Worm (Caenorhabditis elegans) whole organism, young adult: Measurements from ENCODE around the gene srh-22.

ENCODE experiments used
- B0019.2 ChIP-seq: fragments of 200-800 bp; sonication (Bioruptor generic); conservative IDR thresholded peaks from 2 replicates; pipeline ENCODE4 v1.3.6; 2022; ENCODE audit warnings: missing genetic modification reagents, missing genetic modification characterization, missing compliant biosample characterization
- C06A6.2 ChIP-seq: fragments of 200-800 bp; sonication (Bioruptor generic); conservative IDR thresholded peaks from 2 replicates; pipeline ENCODE4 v1.3.6; 2022; ENCODE audit warnings: missing genetic modification characterization, missing compliant biosample characterization
- F10E7.11 ChIP-seq: sonication (generic microtip); optimal IDR thresholded peaks from 2 replicates; lab custom pipeline; 2017; ENCODE audit warnings: mild to moderate bottlenecking, missing genetic modification characterization, moderate library complexity, missing compliant biosample characterization
- F22D6.2 ChIP-seq: sonication (generic microtip); optimal IDR thresholded peaks from 2 replicates; lab custom pipeline; 2016; ENCODE audit warnings: mild to moderate bottlenecking, missing genetic modification characterization, missing compliant biosample characterization
- F39B2.1 ChIP-seq: fragments of 200-800 bp; sonication (Bioruptor generic); IDR thresholded peaks from 2 replicates; pipeline ENCODE4 v1.3.6; 2022; ENCODE audit warnings: missing genetic modification reagents, missing genetic modification characterization, missing compliant biosample characterization
- F57A8.1 ChIP-seq: fragments of 200-800 bp; sonication (Bioruptor generic); optimal IDR thresholded peaks from 2 replicates; lab custom pipeline; 2018; ENCODE audit warnings: mild to moderate bottlenecking, missing genetic modification characterization, moderate library complexity, missing compliant biosample characterization
- F57C9.4 ChIP-seq: sonication (generic microtip); optimal IDR thresholded peaks from 2 replicates; lab custom pipeline; 2017; ENCODE audit warnings: mild to moderate bottlenecking, missing genetic modification characterization, missing compliant biosample characterization
- K11D2.4 ChIP-seq: fragments of 200-800 bp; sonication (Bioruptor generic); IDR thresholded peaks from 2 replicates; pipeline ENCODE4 v1.3.6; 2022; ENCODE audit warnings: missing genetic modification reagents, missing genetic modification characterization, missing compliant biosample characterization
- T26A5.8 ChIP-seq: sonication (generic microtip); optimal IDR thresholded peaks from 2 replicates; lab custom pipeline; 2016; ENCODE audit warnings: missing genetic modification characterization, missing compliant biosample characterization
- Y53F4B.3 ChIP-seq: fragments of 200-800 bp; sonication (Bioruptor generic); IDR thresholded peaks from 2 replicates; pipeline ENCODE4 v1.3.6; 2022; ENCODE audit warnings: missing genetic modification reagents, missing genetic modification characterization, missing compliant biosample characterization
- Y95B8A.8 ChIP-seq: fragments of 200-800 bp; sonication (Bioruptor generic); IDR thresholded peaks from 2 replicates; pipeline ENCODE4 v1.3.6; 2022; ENCODE audit warnings: missing genetic modification reagents, missing genetic modification characterization, missing compliant biosample characterization
- ama-1 ChIP-seq, 3 experiments: fragments of 150-350 bp in 1 of 3; sonication (generic microtip) in 2 of 3; optimal IDR thresholded peaks; 2 replicates each; lab custom pipeline; 2014 to 2018; ENCODE audit warnings: missing biosample characterization in 2 of 3, missing genetic modification characterization in 2 of 3, missing genetic modification reagents in 2 of 3
- aptf-2 ChIP-seq: fragments of 200-800 bp; sonication (Bioruptor generic); conservative IDR thresholded peaks from 2 replicates; pipeline ENCODE4 v1.3.6; 2022; ENCODE audit warnings: missing genetic modification reagents, missing genetic modification characterization, missing compliant biosample characterization
- aptf-3 ChIP-seq: fragments of 200-800 bp; sonication (Bioruptor generic); IDR thresholded peaks from 2 replicates; pipeline ENCODE4 v1.3.6; 2022; ENCODE audit warnings: missing genetic modification characterization, missing compliant biosample characterization
- atf-7 ChIP-seq: sonication (generic microtip); optimal IDR thresholded peaks from 2 replicates; lab custom pipeline; 2017; ENCODE audit warnings: mild to moderate bottlenecking, missing genetic modification characterization, missing compliant biosample characterization
- attf-6 ChIP-seq: fragments of 200-800 bp; sonication (Bioruptor generic); IDR thresholded peaks from 2 replicates; pipeline ENCODE4 v1.3.6; 2022; ENCODE audit warnings: missing genetic modification reagents, missing genetic modification characterization, missing compliant biosample characterization
- bed-2 ChIP-seq: fragments of 200-800 bp; sonication (Bioruptor generic); IDR thresholded peaks from 2 replicates; pipeline ENCODE4 v1.3.6; 2022; ENCODE audit warnings: missing genetic modification reagents, missing genetic modification characterization, missing compliant biosample characterization
- cebp-1 ChIP-seq, 2 experiments: fragments of 200-800 bp in 1 of 2; sonication (Bioruptor generic) in 1 of 2; sonication (generic microtip) in 1 of 2; IDR thresholded peaks in 1 of 2; optimal IDR thresholded peaks in 1 of 2; 2 replicates each; pipeline versions ENCODE4 v1.3.6 to Lab custom; 2017 to 2022; ENCODE audit warnings: missing compliant biosample characterization in 2 of 2, missing genetic modification characterization in 2 of 2, mild to moderate bottlenecking in 1 of 2, missing genetic modification reagents in 1 of 2, moderate library complexity in 1 of 2
- cebp-2 ChIP-seq: fragments of 200-800 bp; sonication (Bioruptor generic); IDR thresholded peaks from 2 replicates; pipeline ENCODE4 v1.3.6; 2022; ENCODE audit warnings: missing genetic modification characterization, missing compliant biosample characterization
- ceh-91 ChIP-seq: fragments of 200-800 bp; sonication (Bioruptor generic); IDR thresholded peaks from 2 replicates; pipeline ENCODE4 v1.3.6; 2022; ENCODE audit warnings: missing genetic modification reagents, missing genetic modification characterization, missing compliant biosample characterization
- efl-1 ChIP-seq: fragments of 150-350 bp; optimal IDR thresholded peaks from 2 replicates; lab custom pipeline; 2014; ENCODE audit warnings: missing biosample characterization, missing genetic modification reagents, missing genetic modification characterization
- egl-18 ChIP-seq: fragments of 200-800 bp; sonication (Bioruptor generic); IDR thresholded peaks from 2 replicates; pipeline ENCODE4 v1.3.6; 2022; ENCODE audit warnings: missing genetic modification reagents, missing genetic modification characterization, missing compliant biosample characterization
- ets-4 ChIP-seq: fragments of 200-800 bp; sonication (Bioruptor generic); optimal IDR thresholded peaks from 2 replicates; lab custom pipeline; 2018; ENCODE audit warnings: mild to moderate bottlenecking, missing genetic modification characterization, missing compliant biosample characterization
- gei-17 ChIP-seq: fragments of 200-800 bp; sonication (Bioruptor generic); optimal IDR thresholded peaks from 2 replicates; lab custom pipeline; 2018; ENCODE audit warnings: mild to moderate bottlenecking, missing genetic modification characterization, missing compliant biosample characterization
- hmg-1.2 ChIP-seq: fragments of 200-800 bp; sonication (Bioruptor generic); IDR thresholded peaks from 2 replicates; pipeline ENCODE4 v1.3.6; 2022; ENCODE audit warnings: missing genetic modification reagents, missing genetic modification characterization, missing compliant biosample characterization
- hrde-1 ChIP-seq: sonication (generic microtip); optimal IDR thresholded peaks from 2 replicates; lab custom pipeline; 2016; ENCODE audit warnings: missing genetic modification characterization, mild to moderate bottlenecking, missing compliant biosample characterization, moderate library complexity, missing genotype, missing genetic modification reagents, borderline replicate concordance
- lin-40 ChIP-seq: sonication (generic microtip); optimal IDR thresholded peaks from 2 replicates; lab custom pipeline; 2016; ENCODE audit warnings: missing genetic modification characterization, mild to moderate bottlenecking, missing compliant biosample characterization, missing genotype, missing genetic modification reagents
- lin-54 ChIP-seq: fragments of 200-800 bp; sonication (Bioruptor generic); optimal IDR thresholded peaks from 2 replicates; lab custom pipeline; 2018; ENCODE audit warnings: mild to moderate bottlenecking, missing genetic modification characterization, missing compliant biosample characterization
- madf-10 ChIP-seq: sonication (generic microtip); optimal IDR thresholded peaks from 2 replicates; lab custom pipeline; 2016; ENCODE audit warnings: mild to moderate bottlenecking, missing genetic modification characterization, missing compliant biosample characterization
- madf-6 ChIP-seq: fragments of 200-800 bp; sonication (Bioruptor generic); IDR thresholded peaks from 2 replicates; pipeline ENCODE4 v1.3.6; 2022; ENCODE audit warnings: missing genetic modification reagents, missing genetic modification characterization, missing compliant biosample characterization
- madf-8 ChIP-seq: fragments of 200-800 bp; sonication (Bioruptor generic); conservative IDR thresholded peaks from 2 replicates; pipeline ENCODE4 v1.3.6; 2022; ENCODE audit warnings: missing genetic modification reagents, missing genetic modification characterization, missing compliant biosample characterization
- mel-28 ChIP-seq: sonication (generic microtip); optimal IDR thresholded peaks from 2 replicates; lab custom pipeline; 2016; ENCODE audit warnings: borderline replicate concordance, mild to moderate bottlenecking, missing genetic modification characterization, missing compliant biosample characterization
- mxl-1 ChIP-seq: sonication (generic microtip); optimal IDR thresholded peaks from 2 replicates; lab custom pipeline; 2016; ENCODE audit warnings: missing genetic modification characterization, missing compliant biosample characterization
- nfya-1 ChIP-seq: sonication (generic microtip); optimal IDR thresholded peaks from 2 replicates; lab custom pipeline; 2017; ENCODE audit warnings: antibody characterized with exemption, missing compliant biosample characterization, missing genetic modification characterization, borderline replicate concordance; ENCODE audit not compliant: insufficient read depth
- nfya-2 ChIP-seq: fragments of 200-800 bp; sonication (Bioruptor generic); IDR thresholded peaks from 2 replicates; pipeline ENCODE4 v1.3.6; 2022; ENCODE audit warnings: missing genetic modification reagents, missing genetic modification characterization, missing compliant biosample characterization
- nhr-179 ChIP-seq: sonication (generic microtip); optimal IDR thresholded peaks from 2 replicates; lab custom pipeline; 2016; ENCODE audit warnings: mild to moderate bottlenecking, missing genetic modification characterization, missing compliant biosample characterization
- pha-4 ChIP-seq: fragments of 150-350 bp; sonication (generic microtip); optimal IDR thresholded peaks from 2 replicates; lab custom pipeline; 2014; ENCODE audit warnings: missing biosample characterization, missing genetic modification reagents, missing genetic modification characterization
- rcor-1 ChIP-seq: fragments of 200-800 bp; sonication (Bioruptor generic); IDR thresholded peaks from 2 replicates; pipeline ENCODE4 v1.3.6; 2022; ENCODE audit warnings: missing genetic modification reagents, missing genetic modification characterization, missing compliant biosample characterization
- rec-8 ChIP-seq, 2 experiments: sonication (generic microtip); optimal IDR thresholded peaks; 2 replicates each; lab custom pipeline; 2016; ENCODE audit warnings: mild to moderate bottlenecking in 2 of 2, missing genetic modification characterization in 2 of 2, missing genetic modification reagents in 2 of 2, missing genotype in 2 of 2, missing biosample characterization in 1 of 2, missing compliant biosample characterization in 1 of 2, moderate library complexity in 1 of 2
- rpc-1 ChIP-seq, 2 experiments: fragments of 150-350 bp in 1 of 2; sonication (generic microtip) in 1 of 2; optimal IDR thresholded peaks; 2 replicates each; lab custom pipeline; 2014 to 2018; ENCODE audit warnings: missing biosample characterization in 1 of 2, missing genetic modification characterization in 1 of 2, missing genetic modification reagents in 1 of 2, missing genotype in 1 of 2
- sea-2 ChIP-seq: fragments of 200-800 bp; sonication (Bioruptor generic); IDR thresholded peaks from 2 replicates; pipeline ENCODE4 v1.3.6; 2022; ENCODE audit warnings: missing genetic modification characterization, missing compliant biosample characterization
- snpc-1.3 ChIP-seq: sonication (generic microtip); optimal IDR thresholded peaks from 2 replicates; lab custom pipeline; 2017; ENCODE audit warnings: missing genetic modification characterization, mild to moderate bottlenecking, missing compliant biosample characterization, antibody characterized with exemption, moderate library complexity, missing genotype, missing genetic modification reagents; ENCODE audit not compliant: insufficient read depth
- tbx-9 ChIP-seq: sonication (generic microtip); optimal IDR thresholded peaks from 2 replicates; lab custom pipeline; 2016; ENCODE audit warnings: borderline replicate concordance, missing genetic modification characterization, inconsistent platforms, missing compliant biosample characterization
- xnd-1 ChIP-seq: sonication (generic microtip); optimal IDR thresholded peaks from 2 replicates; lab custom pipeline; 2016; ENCODE audit warnings: missing genotype, missing genetic modification reagents, missing genetic modification characterization, missing compliant biosample characterization
- ztf-26 ChIP-seq: sonication (generic microtip); optimal IDR thresholded peaks from 2 replicates; lab custom pipeline; 2017; ENCODE audit warnings: missing genetic modification characterization, missing compliant biosample characterization
- ztf-3 ChIP-seq: fragments of 200-800 bp; sonication (Bioruptor generic); optimal IDR thresholded peaks from 2 replicates; lab custom pipeline; 2018; ENCODE audit warnings: mild to moderate bottlenecking, missing genetic modification characterization, missing compliant biosample characterization
- ztf-6 ChIP-seq: fragments of 200-800 bp; sonication (Bioruptor generic); IDR thresholded peaks from 2 replicates; pipeline ENCODE4 v1.3.6; 2022; ENCODE audit warnings: missing genetic modification reagents, missing genetic modification characterization, missing compliant biosample characterization

srh-22 gene

ce11 chrV:4889976-4890479 is 32.1 kb upstream of the srh-22 start, which contains the start of gene T19H12.2 (continued):
- TF ChIP-seq aptf-2 (GFP tag; lab: Robert Waterston, UW), result peak; percentile 66
- TF ChIP-seq mxl-1 (tag; lab: Kevin White, UChicago), result no peak
- TF ChIP-seq atf-7 (tag; lab: Kevin White, UChicago), result no peak
- no peak for TF ChIP-seq lin-40 (tag; lab: Kevin White, UChicago)
- no peak for TF ChIP-seq ets-4 (GFP tag; lab: Kevin White, UChicago)
- peak; percentile 88 for TF ChIP-seq lin-54 (GFP tag; lab: Kevin White, UChicago)
- TF ChIP-seq nfya-1, result no peak
- TF ChIP-seq Y95B8A.8 (GFP tag; lab: Robert Waterston, UW), result peak; percentile 93
- TF ChIP-seq rcor-1 (GFP tag; lab: Robert Waterston, UW), result peak; percentile 93
- TF ChIP-seq nhr-179 (tag; lab: Kevin White, UChicago), result no peak
- TF ChIP-seq madf-8 (GFP tag; lab: Robert Waterston, UW), result peak; percentile 100
- TF ChIP-seq cebp-2 (GFP tag; lab: Robert Waterston, UW), result no peak
- TF ChIP-seq mel-28 (tag; lab: Kevin White, UChicago), result no peak
- peak; percentile 86 for TF ChIP-seq snpc-1.3 (tag; lab: Kevin White, UChicago)
- TF ChIP-seq rec-8 (tag; optimal IDR thresholded peaks at IDR 0.05; lab: Kevin White, UChicago), result no peak
- 0 out of 2 replicates have a peak, but pooled peaks have one; percentile 11 for TF ChIP-seq bed-2 (GFP tag; lab: Robert Waterston, UW)
- no peak for TF ChIP-seq ztf-3 (GFP tag; lab: Kevin White, UChicago)
- no peak for TF ChIP-seq tbx-9
- TF ChIP-seq F10E7.11 (tag; lab: Kevin White, UChicago), result no peak
- TF ChIP-seq nfya-2, result no peak
- TF ChIP-seq ztf-26 (tag; lab: Kevin White, UChicago), result no peak
- no peak for TF ChIP-seq T26A5.8
- peak; percentile 99 for TF ChIP-seq efl-1
- no peak for TF ChIP-seq aptf-3
- peak; percentile 100 for TF ChIP-seq madf-6 (GFP tag; lab: Robert Waterston, UW)
- no peak for TF ChIP-seq F22D6.2 (tag; lab: Kevin White, UChicago)
- TF ChIP-seq ztf-6, result no peak
- TF ChIP-seq madf-10 (tag; lab: Kevin White, UChicago), result no peak
- TF ChIP-seq F39B2.1 (GFP tag; lab: Robert Waterston, UW), result 0 out of 2 replicates have a peak, but pooled peaks have one; percentile 54
- TF ChIP-seq cebp-1 (GFP tag; IDR thresholded peaks at IDR 0.05; lab: Robert Waterston, UW), result no peak
- no peak for TF ChIP-seq cebp-1 (tag; optimal IDR thresholded peaks at IDR 0.05; lab: Kevin White, UChicago)
- peak; percentile 74 for TF ChIP-seq hmg-1.2 (GFP tag; lab: Robert Waterston, UW)
- peak; percentile 41 for TF ChIP-seq hrde-1 (tag; lab: Kevin White, UChicago)
- TF ChIP-seq F57C9.4 (tag; lab: Kevin White, UChicago), result no peak
- no peak for TF ChIP-seq F57A8.1
- TF ChIP-seq gei-17 (GFP tag; lab: Kevin White, UChicago), result no peak
- TF ChIP-seq rpc-1 (optimal IDR thresholded peaks at IDR 0.05; lab: Kevin White, UChicago), result no peak
- TF ChIP-seq rpc-1 (tag; optimal IDR thresholded peaks at IDR 0.05; lab: Kevin White, UChicago), result peak; percentile 1
- peak; percentile 93 for TF ChIP-seq B0019.2
- no peak for TF ChIP-seq ama-1 (optimal IDR thresholded peaks at IDR 0.05; lab: Kevin White, UChicago)
- no peak for TF ChIP-seq ama-1 (GFP tag; optimal IDR thresholded peaks at IDR 0.05; lab: Kevin White, UChicago)
- TF ChIP-seq sea-2 (GFP tag; lab: Robert Waterston, UW), result no peak
- TF ChIP-seq ceh-91 (GFP tag; lab: Robert Waterston, UW), result peak; percentile 99
- TF ChIP-seq xnd-1 (tag; lab: Kevin White, UChicago), result peak; percentile 99
- no peak for TF ChIP-seq Y53F4B.3 (GFP tag; lab: Robert Waterston, UW)
- TF ChIP-seq attf-6 (GFP tag; lab: Robert Waterston, UW), result peak; percentile 41; the same call in 1 of the 2 replicates
- no peak for TF ChIP-seq pha-4 (tag; lab: Kevin White, UChicago)
- TF ChIP-seq egl-18 (GFP tag; lab: Robert Waterston, UW), result no peak
- no peak for TF ChIP-seq K11D2.4 (GFP tag; lab: Robert Waterston, UW)
- no peak for TF ChIP-seq C06A6.2
